Worm (Caenorhabditis elegans) whole organism, young adult: Measurements from ENCODE around the gene C06E7.2.

Source experiments
- B0261.1 ChIP-seq: sonication (generic microtip); optimal IDR thresholded peaks from 2 replicates; lab custom pipeline; 2016; ENCODE audit warnings: mild to moderate bottlenecking, missing genetic modification characterization, moderate library complexity, missing compliant biosample characterization
- C06A6.2 ChIP-seq: fragments of 200-800 bp; sonication (Bioruptor generic); conservative IDR thresholded peaks from 2 replicates; pipeline ENCODE4 v1.3.6; 2022; ENCODE audit warnings: missing genetic modification characterization, missing compliant biosample characterization
- F33H1.4 ChIP-seq: fragments of 200-800 bp; sonication (Bioruptor generic); IDR thresholded peaks from 2 replicates; pipeline ENCODE4 v1.3.6; 2022; ENCODE audit warnings: missing genetic modification reagents, missing genetic modification characterization, missing compliant biosample characterization
- F49E8.2 ChIP-seq: sonication (generic microtip); optimal IDR thresholded peaks from 3 replicates; lab custom pipeline; 2017; ENCODE audit warnings: missing genetic modification characterization, mild to moderate bottlenecking, missing compliant biosample characterization, antibody characterized with exemption, moderate library complexity; ENCODE audit not compliant: insufficient read depth
- F52B5.7 ChIP-seq: sonication (generic microtip); optimal IDR thresholded peaks from 2 replicates; lab custom pipeline; 2016; ENCODE audit warnings: mild to moderate bottlenecking, missing genetic modification characterization, missing compliant biosample characterization
- F57A8.1 ChIP-seq: fragments of 200-800 bp; sonication (Bioruptor generic); optimal IDR thresholded peaks from 2 replicates; lab custom pipeline; 2018; ENCODE audit warnings: mild to moderate bottlenecking, missing genetic modification characterization, moderate library complexity, missing compliant biosample characterization
- K11D2.4 ChIP-seq: fragments of 200-800 bp; sonication (Bioruptor generic); IDR thresholded peaks from 2 replicates; pipeline ENCODE4 v1.3.6; 2022; ENCODE audit warnings: missing genetic modification reagents, missing genetic modification characterization, missing compliant biosample characterization
- Y53F4B.3 ChIP-seq: fragments of 200-800 bp; sonication (Bioruptor generic); IDR thresholded peaks from 2 replicates; pipeline ENCODE4 v1.3.6; 2022; ENCODE audit warnings: missing genetic modification reagents, missing genetic modification characterization, missing compliant biosample characterization
- Y53G8AR.9 ChIP-seq: fragments of 200-800 bp; sonication (Bioruptor generic); conservative IDR thresholded peaks from 2 replicates; pipeline ENCODE4 v1.3.6; 2022; ENCODE audit warnings: missing genetic modification reagents, missing genetic modification characterization, missing compliant biosample characterization
- Y67H2A.10 ChIP-seq: fragments of 200-800 bp; sonication (Bioruptor generic); conservative IDR thresholded peaks from 2 replicates; pipeline ENCODE4 v1.3.6; 2022; ENCODE audit warnings: missing genetic modification reagents, missing genetic modification characterization, missing compliant biosample characterization
- Y95B8A.8 ChIP-seq: fragments of 200-800 bp; sonication (Bioruptor generic); IDR thresholded peaks from 2 replicates; pipeline ENCODE4 v1.3.6; 2022; ENCODE audit warnings: missing genetic modification reagents, missing genetic modification characterization, missing compliant biosample characterization
- aptf-3 ChIP-seq: fragments of 200-800 bp; sonication (Bioruptor generic); IDR thresholded peaks from 2 replicates; pipeline ENCODE4 v1.3.6; 2022; ENCODE audit warnings: missing genetic modification characterization, missing compliant biosample characterization
- atf-7 ChIP-seq: sonication (generic microtip); optimal IDR thresholded peaks from 2 replicates; lab custom pipeline; 2017; ENCODE audit warnings: mild to moderate bottlenecking, missing genetic modification characterization, missing compliant biosample characterization
- cebp-1 ChIP-seq, 2 experiments: fragments of 200-800 bp in 1 of 2; sonication (Bioruptor generic) in 1 of 2; sonication (generic microtip) in 1 of 2; IDR thresholded peaks in 1 of 2; optimal IDR thresholded peaks in 1 of 2; 2 replicates each; pipeline versions ENCODE4 v1.3.6 to Lab custom; 2017 to 2022; ENCODE audit warnings: missing compliant biosample characterization in 2 of 2, missing genetic modification characterization in 2 of 2, mild to moderate bottlenecking in 1 of 2, missing genetic modification reagents in 1 of 2, moderate library complexity in 1 of 2
- ceh-100 ChIP-seq: fragments of 200-800 bp; sonication (Bioruptor generic); IDR thresholded peaks from 2 replicates; pipeline ENCODE4 v1.3.6; 2022; ENCODE audit warnings: missing genetic modification reagents, missing genetic modification characterization, missing compliant biosample characterization
- ceh-27 ChIP-seq: fragments of 200-800 bp; sonication (Bioruptor generic); optimal IDR thresholded peaks from 2 replicates; lab custom pipeline; 2018; ENCODE audit warnings: mild to moderate bottlenecking, missing genetic modification characterization, moderate library complexity, missing compliant biosample characterization
- die-1 ChIP-seq: sonication (generic microtip); optimal IDR thresholded peaks from 2 replicates; lab custom pipeline; 2016; ENCODE audit warnings: missing genotype, mild to moderate bottlenecking, missing genetic modification characterization, missing compliant biosample characterization
- dpl-1 ChIP-seq: fragments of 150-350 bp; optimal IDR thresholded peaks from 2 replicates; lab custom pipeline; 2014; ENCODE audit warnings: missing biosample characterization, missing genetic modification reagents, missing genetic modification characterization
- him-1 ChIP-seq: sonication (generic microtip); optimal IDR thresholded peaks from 2 replicates; lab custom pipeline; 2016; ENCODE audit warnings: missing genotype, missing genetic modification reagents, missing genetic modification characterization, missing compliant biosample characterization
- hmg-20 ChIP-seq: fragments of 200-800 bp; sonication (Bioruptor generic); IDR thresholded peaks from 2 replicates; pipeline ENCODE4 v1.3.6; 2022; ENCODE audit warnings: missing genetic modification reagents, missing genetic modification characterization, missing compliant biosample characterization
- hrde-1 ChIP-seq: sonication (generic microtip); optimal IDR thresholded peaks from 2 replicates; lab custom pipeline; 2016; ENCODE audit warnings: missing genetic modification characterization, mild to moderate bottlenecking, missing compliant biosample characterization, moderate library complexity, missing genotype, missing genetic modification reagents, borderline replicate concordance
- hsf-1 ChIP-seq: fragments of 200-800 bp; sonication (Bioruptor generic); IDR thresholded peaks from 2 replicates; pipeline ENCODE4 v1.3.6; 2022; ENCODE audit warnings: missing genetic modification reagents, missing genetic modification characterization, missing compliant biosample characterization
- let-607 ChIP-seq, 2 experiments: fragments of 200-800 bp in 1 of 2; sonication (Bioruptor generic) in 1 of 2; sonication (generic microtip) in 1 of 2; optimal IDR thresholded peaks; 2 replicates each; lab custom pipeline; 2016 to 2018; ENCODE audit warnings: mild to moderate bottlenecking in 2 of 2, missing compliant biosample characterization in 2 of 2, missing genetic modification characterization in 2 of 2, moderate library complexity in 2 of 2, missing genotype in 1 of 2
- lsy-27 ChIP-seq: sonication (generic microtip); optimal IDR thresholded peaks from 2 replicates; lab custom pipeline; 2017; ENCODE audit warnings: missing genetic modification characterization, mild to moderate bottlenecking, missing compliant biosample characterization, antibody characterized with exemption, missing genotype, borderline replicate concordance; ENCODE audit not compliant: insufficient read depth
- madf-3 ChIP-seq: fragments of 200-800 bp; sonication (Bioruptor generic); IDR thresholded peaks from 2 replicates; pipeline ENCODE4 v1.3.6; 2022; ENCODE audit warnings: missing genetic modification reagents, missing genetic modification characterization, missing compliant biosample characterization
- mes-4 ChIP-seq: sonication (generic microtip); optimal IDR thresholded peaks from 2 replicates; lab custom pipeline; 2016; ENCODE audit warnings: missing genotype, missing genetic modification characterization, missing compliant biosample characterization
- nfya-1 ChIP-seq: sonication (generic microtip); optimal IDR thresholded peaks from 2 replicates; lab custom pipeline; 2017; ENCODE audit warnings: antibody characterized with exemption, missing compliant biosample characterization, missing genetic modification characterization, borderline replicate concordance; ENCODE audit not compliant: insufficient read depth
- pha-4 ChIP-seq: fragments of 150-350 bp; sonication (generic microtip); optimal IDR thresholded peaks from 2 replicates; lab custom pipeline; 2014; ENCODE audit warnings: missing biosample characterization, missing genetic modification reagents, missing genetic modification characterization
- repo-1 ChIP-seq: sonication (generic microtip); optimal IDR thresholded peaks from 2 replicates; lab custom pipeline; 2017; ENCODE audit warnings: mild to moderate bottlenecking, missing genetic modification characterization, missing compliant biosample characterization
- rpc-1 ChIP-seq, 2 experiments: fragments of 150-350 bp in 1 of 2; sonication (generic microtip) in 1 of 2; optimal IDR thresholded peaks; 2 replicates each; lab custom pipeline; 2014 to 2018; ENCODE audit warnings: missing biosample characterization in 1 of 2, missing genetic modification characterization in 1 of 2, missing genetic modification reagents in 1 of 2, missing genotype in 1 of 2
- sdz-38 ChIP-seq: sonication (generic microtip); optimal IDR thresholded peaks from 2 replicates; lab custom pipeline; 2016; ENCODE audit warnings: missing genotype, missing genetic modification characterization, missing compliant biosample characterization
- snpc-1.1 ChIP-seq: sonication (generic microtip); optimal IDR thresholded peaks from 2 replicates; lab custom pipeline; 2017; ENCODE audit warnings: missing genetic modification characterization, mild to moderate bottlenecking, missing compliant biosample characterization, antibody characterized with exemption, moderate library complexity, missing genotype, missing genetic modification reagents; ENCODE audit not compliant: insufficient read depth
- sptf-2 ChIP-seq: fragments of 200-800 bp; sonication (Bioruptor generic); optimal IDR thresholded peaks from 2 replicates; lab custom pipeline; 2018; ENCODE audit warnings: mild to moderate bottlenecking, missing genetic modification characterization, missing compliant biosample characterization
- tbx-9 ChIP-seq: sonication (generic microtip); optimal IDR thresholded peaks from 2 replicates; lab custom pipeline; 2016; ENCODE audit warnings: borderline replicate concordance, missing genetic modification characterization, inconsistent platforms, missing compliant biosample characterization
- tlf-1 ChIP-seq: fragments of 200-800 bp; sonication (Bioruptor generic); optimal IDR thresholded peaks from 2 replicates; lab custom pipeline; 2018; ENCODE audit warnings: mild to moderate bottlenecking, missing genetic modification characterization, missing compliant biosample characterization
- unc-130 ChIP-seq: sonication (generic microtip); optimal IDR thresholded peaks from 2 replicates; lab custom pipeline; 2016; ENCODE audit warnings: missing genetic modification reagents, missing genetic modification characterization, missing compliant biosample characterization
- unc-62 ChIP-seq: fragments of 150-350 bp; optimal IDR thresholded peaks from 2 replicates; lab custom pipeline; 2014; ENCODE audit warnings: missing biosample characterization, missing genetic modification reagents, missing genetic modification characterization
- ztf-3 ChIP-seq: fragments of 200-800 bp; sonication (Bioruptor generic); optimal IDR thresholded peaks from 2 replicates; lab custom pipeline; 2018; ENCODE audit warnings: mild to moderate bottlenecking, missing genetic modification characterization, missing compliant biosample characterization

The C06E7.2 gene

DNA sequence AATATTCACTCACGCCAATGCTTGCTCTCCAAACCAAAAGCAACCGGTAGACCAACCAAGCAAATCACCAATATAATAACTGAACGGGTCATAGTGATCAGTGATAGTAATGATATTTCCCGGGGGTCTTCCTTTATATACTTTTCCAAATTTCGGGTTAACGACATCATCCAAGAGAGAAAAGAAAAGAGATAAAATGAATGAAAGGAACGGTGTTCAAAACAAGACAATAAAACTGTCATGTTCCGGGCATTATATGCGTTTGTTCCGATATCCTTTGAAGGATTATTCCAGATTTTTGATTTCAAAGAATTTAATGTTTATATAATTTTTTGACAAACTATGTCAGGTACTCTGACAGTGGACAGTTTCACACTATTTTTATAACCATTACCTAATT lies 27.9 kb downstream of the C06E7.2 start, which contains the start of gene C06E7.88:
Gene C06E7.88, minus strand, starts transcription at position 101 of the 400 bp plus-strand sequence.
- TF ChIP-seq unc-62 (GFP tag; lab: Kevin White, UChicago) (no peak), B0261.1 (tag; lab: Kevin White, UChicago) (no peak)

DNA sequence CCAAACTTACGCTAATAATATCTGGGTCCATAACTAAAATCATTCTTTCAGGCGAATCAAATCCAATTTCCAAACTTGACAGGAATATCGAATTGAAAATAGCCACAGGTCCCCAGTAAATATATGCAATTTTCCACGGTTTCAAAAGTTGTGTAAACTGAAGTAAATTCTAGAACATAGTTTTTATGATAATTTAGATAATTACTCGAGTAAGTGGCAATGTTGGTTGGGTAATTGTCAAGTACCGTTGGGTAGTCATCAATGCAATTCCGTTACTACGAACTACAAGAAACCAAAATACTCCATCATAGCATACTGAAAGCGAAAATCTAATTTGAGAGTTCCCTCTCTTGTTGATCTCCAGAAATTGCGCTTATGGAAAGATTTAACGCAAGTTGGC lies 30.1 kb downstream of the C06E7.2 start:
- no peak for TF ChIP-seq madf-3
- no peak for TF ChIP-seq hsf-1 (GFP tag; lab: Robert Waterston, UW)
- no peak for TF ChIP-seq F52B5.7 (tag; lab: Kevin White, UChicago)
- TF ChIP-seq Y95B8A.8 (GFP tag; lab: Robert Waterston, UW): no peak
- TF ChIP-seq ceh-27: no peak
- no peak for TF ChIP-seq die-1 (tag; lab: Kevin White, UChicago)

DNA sequence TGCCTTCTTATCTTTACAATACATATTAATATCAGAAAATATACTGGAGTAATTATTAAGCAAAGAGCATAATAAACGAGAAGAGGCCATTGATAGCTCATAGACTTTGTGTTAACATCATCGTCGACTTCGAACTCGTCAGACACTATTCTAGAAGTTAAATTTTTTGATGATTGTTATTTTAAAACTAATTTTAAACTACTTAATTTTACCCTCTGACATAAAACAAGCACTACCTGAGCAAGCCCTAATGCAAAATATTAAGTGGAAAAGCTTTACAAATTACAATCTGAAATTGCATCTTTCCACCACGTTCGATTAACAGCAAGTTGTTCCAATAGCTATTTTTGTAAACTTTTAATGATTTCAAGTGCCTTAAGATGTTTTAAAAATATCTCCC lies 30.8 kb downstream of the C06E7.2 start, which contains the start of gene srv-17:
Gene srv-17, minus strand, starts transcription at position 101 of the 400 bp plus-strand sequence.
- TF ChIP-seq pha-4 (tag; lab: Kevin White, UChicago) (no peak), him-1 (tag; lab: Kevin White, UChicago) (no peak), cebp-1 (GFP tag; IDR thresholded peaks at IDR 0.05; lab: Robert Waterston, UW) (no peak), cebp-1 (tag; optimal IDR thresholded peaks at IDR 0.05; lab: Kevin White, UChicago) (no peak), B0261.1 (tag; lab: Kevin White, UChicago) (no peak), dpl-1 (no peak), atf-7 (no peak), F33H1.4 (GFP tag; lab: Robert Waterston, UW) (no peak)

DNA sequence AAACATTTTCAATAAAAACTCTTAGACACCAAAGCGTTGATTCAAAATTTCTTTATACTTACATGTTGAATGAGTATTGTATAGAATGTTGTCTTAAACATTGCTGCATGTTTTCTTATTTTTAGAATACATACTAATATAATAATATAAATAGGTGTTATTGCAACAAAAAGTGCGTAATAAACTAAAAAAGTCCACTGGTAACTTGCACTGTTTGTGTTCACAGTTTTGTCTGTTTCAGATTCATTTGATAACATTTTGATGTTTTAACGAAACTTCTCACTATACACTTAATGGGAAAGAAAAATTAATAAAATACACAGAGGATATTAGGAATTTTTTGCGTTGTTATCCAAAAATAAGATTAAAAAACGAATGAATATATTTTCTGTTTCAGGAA lies 34.5 kb downstream of the C06E7.2 start, which contains the start of gene srv-19:
Gene srv-19, minus strand, starts transcription at position 101 of the 400 bp plus-strand sequence.
- TF ChIP-seq hmg-20 (GFP tag; lab: Robert Waterston, UW) (no peak), rpc-1 (optimal IDR thresholded peaks at IDR 0.05; lab: Kevin White, UChicago) (no peak), rpc-1 (tag; optimal IDR thresholded peaks at IDR 0.05; lab: Kevin White, UChicago) (no peak), dpl-1 (no peak), ceh-100 (no peak), Y53F4B.3 (GFP tag; lab: Robert Waterston, UW) (no peak), atf-7 (no peak), tlf-1 (GFP tag; lab: Kevin White, UChicago) (no peak), lsy-27 (tag; lab: Kevin White, UChicago) (no peak), snpc-1.1 (tag; lab: Kevin White, UChicago) (no peak), aptf-3 (GFP tag; lab: Robert Waterston, UW) (no peak), K11D2.4 (GFP tag; lab: Robert Waterston, UW) (no peak), mes-4 (tag; lab: Kevin White, UChicago) (no peak)

DNA sequence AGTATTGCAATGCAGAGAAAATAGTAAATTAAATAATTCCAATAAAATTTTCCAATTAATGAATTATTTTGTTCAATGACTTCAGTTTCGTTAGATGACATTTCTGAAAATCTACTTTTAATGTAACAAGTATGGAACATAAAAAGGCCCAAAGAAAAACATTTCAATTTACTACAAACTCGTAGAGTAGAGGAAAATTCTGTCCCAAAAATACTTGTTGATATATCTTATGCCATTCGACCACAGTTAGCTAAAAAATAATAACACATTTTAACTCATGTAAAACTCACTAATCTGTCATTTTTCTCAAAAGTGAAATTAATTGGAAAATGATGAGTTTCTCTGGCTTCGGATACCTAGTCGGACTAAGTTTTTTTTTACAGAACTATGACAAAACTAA lies 38.0 kb downstream of the C06E7.2 start, which contains the start of gene srv-21:
Gene srv-21, minus strand, starts transcription at position 101 of the 400 bp plus-strand sequence.
- TF ChIP-seq unc-130: no peak
- no peak for TF ChIP-seq F49E8.2 (tag; lab: Kevin White, UChicago)

DNA sequence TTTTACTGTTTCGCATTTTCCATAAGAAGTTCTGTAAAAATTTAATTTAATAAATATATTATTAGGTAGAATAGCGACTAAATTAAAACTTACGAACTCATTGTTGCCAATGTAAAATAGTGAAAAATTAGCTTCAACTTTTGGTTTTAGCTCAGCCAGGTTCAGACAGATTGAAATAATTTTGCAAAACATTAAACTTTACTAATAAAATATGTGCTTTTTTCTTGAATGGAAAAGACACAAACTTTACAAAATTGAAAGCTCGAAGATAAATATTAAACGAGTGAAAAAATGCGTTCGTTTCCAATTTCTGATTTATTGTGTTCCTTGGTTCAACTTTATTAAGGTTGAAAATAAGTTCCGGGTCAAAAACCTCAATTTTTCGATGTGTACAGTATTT lies 40.6 kb downstream of the C06E7.2 start, which contains the start of gene srv-22:
Gene srv-22, minus strand, starts transcription at position 101 of the 400 bp plus-strand sequence.
- TF ChIP-seq snpc-1.1 (tag; lab: Kevin White, UChicago) (no peak), ceh-27 (no peak), atf-7 (no peak), Y67H2A.10 (GFP tag; lab: Robert Waterston, UW) (no peak), ztf-3 (GFP tag; lab: Kevin White, UChicago) (no peak), C06A6.2 (GFP tag; lab: Robert Waterston, UW) (no peak), hrde-1 (tag; lab: Kevin White, UChicago) (no peak), Y53G8AR.9 (GFP tag; lab: Robert Waterston, UW) (no peak), nfya-1 (tag; lab: Kevin White, UChicago) (no peak), sptf-2 (GFP tag; lab: Kevin White, UChicago) (no peak), sdz-38 (no peak), F57A8.1 (GFP tag; lab: Kevin White, UChicago) (no peak), let-607 (tag; optimal IDR thresholded peaks at IDR 0.05; lab: Kevin White, UChicago) (no peak), tbx-9 (tag; lab: Kevin White, UChicago) (no peak), repo-1 (tag; lab: Kevin White, UChicago) (no peak)
